Fruit fly (Drosophila melanogaster) whole organism, prepupa: ENCODE data around the gene CG14535.

Experiments
- CG11294 ChIP-seq: fragments of 200-800 bp; sonication (Bioruptor generic); IDR thresholded peaks from 2 replicates; pipeline ENCODE4 v1.3.6; 2022; ENCODE audit warnings: missing biosample characterization, missing genetic modification characterization
- CG31627 ChIP-seq: fragments of 200-800 bp; sonication (Bioruptor generic); optimal IDR thresholded peaks from 3 replicates; lab custom pipeline; 2016; ENCODE audit warnings: missing biosample characterization, missing genetic modification characterization
- CG32006 ChIP-seq: fragments of 200-800 bp; sonication (Bioruptor generic); optimal IDR thresholded peaks from 3 replicates; lab custom pipeline; 2017; ENCODE audit warnings: missing biosample characterization, mild to moderate bottlenecking, missing genetic modification characterization
- CG3919 ChIP-seq: fragments of 200-800 bp; sonication (Bioruptor generic); optimal IDR thresholded peaks from 3 replicates; lab custom pipeline; 2016; ENCODE audit warnings: missing biosample characterization, missing genetic modification characterization
- Ets21C ChIP-seq: fragments of 200-800 bp; sonication (Bioruptor generic); optimal IDR thresholded peaks from 3 replicates; lab custom pipeline; 2016; ENCODE audit warnings: missing biosample characterization, missing genetic modification characterization
- Hr38 ChIP-seq: sonication (Bioruptor generic); optimal IDR thresholded peaks from 2 replicates; lab custom pipeline; 2016; ENCODE audit warnings: missing biosample characterization, missing genetic modification characterization
- Lpt ChIP-seq: fragments of 200-800 bp; sonication (Bioruptor generic); optimal IDR thresholded peaks from 3 replicates; lab custom pipeline; 2016; ENCODE audit warnings: missing biosample characterization, missing genetic modification characterization
- eg ChIP-seq: fragments of 200-800 bp; sonication (Bioruptor generic); IDR thresholded peaks from 3 replicates; pipeline ENCODE4 v1.3.6; 2022; ENCODE audit warnings: missing biosample characterization, missing genetic modification characterization
- lz ChIP-seq: fragments of 200-800 bp; sonication (Bioruptor generic); optimal IDR thresholded peaks from 3 replicates; lab custom pipeline; 2016; ENCODE audit warnings: missing biosample characterization, missing genetic modification characterization
- pdm3 ChIP-seq: fragments of 200-800 bp; sonication (Bioruptor generic); optimal IDR thresholded peaks from 3 replicates; lab custom pipeline; 2016; ENCODE audit warnings: missing biosample characterization, missing genetic modification characterization
- spab ChIP-seq: fragments of 200-800 bp; sonication (Bioruptor generic); optimal IDR thresholded peaks from 2 replicates; lab custom pipeline; 2017; ENCODE audit warnings: missing biosample characterization, mild to moderate bottlenecking, missing genetic modification characterization, missing genetic modification reagents
- ss ChIP-seq, 2 experiments: fragments of 200-800 bp; sonication (Bioruptor generic); optimal IDR thresholded peaks; 2 replicates in 1 of 2; 3 replicates in 1 of 2; lab custom pipeline; 2017 to 2018; ENCODE audit warnings: mild to moderate bottlenecking in 2 of 2, missing biosample characterization in 2 of 2, missing genetic modification characterization in 2 of 2, moderate library complexity in 1 of 2
- svp ChIP-seq: fragments of 200-800 bp; sonication (Bioruptor generic); peaks from one replicate; lab custom pipeline; 2016; ENCODE audit warnings: missing biosample characterization, missing genetic modification characterization
- vri ChIP-seq: fragments of 200-800 bp; sonication (Bioruptor generic); optimal IDR thresholded peaks from 3 replicates; lab custom pipeline; 2016; ENCODE audit warnings: missing biosample characterization, mild to moderate bottlenecking, missing genetic modification characterization

- TF ChIP-seq pdm3 (GFP tag; lab: Kevin White, UChicago) (no peak), lz (GFP tag; lab: Kevin White, UChicago) (no peak), Ets21C (no peak), Lpt (GFP tag; lab: Kevin White, UChicago) (no peak), spab (GFP tag; lab: Kevin White, UChicago) (no peak), CG3919 (GFP tag; lab: Kevin White, UChicago) (no peak), Hr38 (GFP tag; lab: Kevin White, UChicago) (no peak), vri (GFP tag; lab: Kevin White, UChicago) (no peak), CG31627 (no peak), eg (no peak), ss (GFP tag; optimal IDR thresholded peaks at IDR 0.05; lab: Kevin White, UChicago) (no peak), CG11294 (GFP tag; lab: Robert Waterston, UW) (no peak), CG32006 (no peak), svp (no peak)
Measured at dm6 chr2L:7872680-7873079, 17.4 kb upstream of the CG14535 start.
